Worm (Caenorhabditis elegans) whole organism, dauer: ENCODE data around the gene rer-1.

Experiments used
- unc-62 ChIP-seq: sonication (generic microtip); optimal IDR thresholded peaks from 2 replicates; lab custom pipeline; 2017; ENCODE audit warnings: missing biosample characterization, missing genetic modification reagents, missing genetic modification characterization

Gene rer-1

ce11 chrII:8859596-8859995 lies 48.4 kb downstream of the rer-1 start, which contains the start of gene snb-6:
TSS of gene snb-6 (minus strand) at chrII:8859696.
- TF ChIP-seq unc-62 (GFP tag; lab: Kevin White, UChicago): no peak
